Fruit fly (Drosophila melanogaster) whole organism, larva: Measurements from ENCODE around the gene CG17147.

Source experiments
- noc ChIP-seq: fragments of 200-800 bp; sonication (Bioruptor generic); optimal IDR thresholded peaks from 3 replicates; lab custom pipeline; 2019; ENCODE audit warnings: missing biosample characterization, mild to moderate bottlenecking, missing genetic modification characterization, moderate library complexity

Gene CG17147

dm6 chr3L:20231369-20231768, 7.6 kb downstream of the CG17147 start, which contains the start of gene CG13813:
CG13813 (plus strand) TSS chr3L:20231669.
- TF ChIP-seq noc (tag; lab: Kevin White, UChicago), result no peak

DNA sequence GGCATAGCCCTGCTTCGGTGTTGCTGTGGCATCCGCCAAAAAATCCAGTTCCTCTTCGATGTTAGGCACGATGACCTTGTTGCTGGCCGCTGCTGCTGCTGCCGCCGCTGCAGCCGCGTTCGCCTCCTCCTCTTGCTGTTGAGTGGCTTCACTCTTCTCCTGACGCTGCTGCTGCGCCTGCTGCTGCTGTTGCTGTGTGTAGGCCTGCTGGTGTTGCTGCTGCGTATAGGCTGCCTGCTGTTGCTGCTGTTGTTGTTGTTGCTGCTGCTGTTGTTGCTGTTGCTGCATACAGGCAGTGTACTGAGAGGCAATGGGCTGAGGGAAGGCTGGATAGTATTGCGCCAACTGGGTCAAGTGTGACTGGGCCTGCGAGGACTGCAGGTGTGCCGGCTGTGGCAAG, 13.4 kb downstream of the CG17147 start:
- no peak for TF ChIP-seq noc (tag; lab: Kevin White, UChicago)

dm6 chr3L:20240753-20241152, 17.0 kb downstream of the CG17147 start, which contains the start of gene Clc:
Clc (plus strand) TSS chr3L:20241053.
- TF ChIP-seq noc (tag; lab: Kevin White, UChicago), result no peak

DNA sequence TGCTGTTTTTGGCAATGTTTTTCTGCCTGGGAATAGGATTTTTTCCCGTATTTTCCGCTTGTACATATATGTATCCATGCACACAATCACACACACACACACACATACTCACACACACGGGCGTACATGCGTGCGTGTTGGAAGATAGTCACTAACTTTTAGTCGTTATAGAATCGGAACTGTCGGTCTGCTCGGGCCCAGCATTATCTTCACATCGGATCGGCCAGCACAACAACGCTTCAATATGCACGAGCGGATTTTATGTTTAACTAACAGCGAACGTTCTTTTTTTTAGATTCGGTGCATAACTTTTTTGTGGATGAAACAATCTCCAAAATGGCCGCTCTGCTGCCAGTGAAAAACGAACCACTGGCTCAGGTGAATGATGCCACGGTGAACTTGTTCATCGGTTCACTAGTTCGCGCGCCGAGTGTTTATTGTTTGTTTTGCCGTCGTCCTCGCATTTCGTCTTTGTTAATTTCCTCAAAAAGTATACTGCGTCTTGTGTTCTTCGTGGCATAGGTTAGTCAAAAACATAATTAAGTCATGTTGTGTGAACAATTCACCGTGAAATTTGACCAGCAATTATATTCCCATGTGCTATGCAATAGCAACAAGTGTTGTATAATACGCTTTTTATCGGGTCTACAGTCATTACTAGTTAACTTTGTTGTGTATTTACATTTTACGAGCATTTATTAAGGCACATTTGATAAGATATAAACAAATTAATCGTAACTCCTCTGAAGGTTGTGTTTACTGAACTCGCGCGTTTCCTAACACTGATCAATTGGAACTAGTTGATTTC, 17.6 kb downstream of the CG17147 start, which contains the start of the genes CG6951 and CG17233:
Gene CG6951 (plus strand): TSS at position 105 of the 808 bp plus-strand sequence.
Gene CG17233 (minus strand): TSS at position 741 of the 808 bp plus-strand sequence.
- TF ChIP-seq noc (tag; lab: Kevin White, UChicago), result peak; percentile 4

- TF ChIP-seq noc (tag; lab: Kevin White, UChicago), result peak; percentile 48
These were observed 18.6 kb downstream of the CG17147 start for dm6 chr3L:20241987-20242982.

- TF ChIP-seq noc (tag; lab: Kevin White, UChicago), result peak; percentile 94
These were observed 23.9 kb downstream of the CG17147 start, which contains the start of gene rdgC for dm6 chr3L:20247513-20248173. rdgC (plus strand) TSS chr3L:20248080.

- no peak for TF ChIP-seq noc (tag; lab: Kevin White, UChicago)
These were observed 41.8 kb downstream of the CG17147 start, which contains the start of gene CG32228 for dm6 chr3L:20265514-20265913. CG32228 (plus strand) TSS chr3L:20265814.
